Fruit fly (Drosophila melanogaster): ENCODE measurements around the gene CG10646.

The CG10646 gene

dm6 chr3L:12515691-12516455, 12.2 kb upstream of the CG10646 start (continued):
- TF ChIP-seq ATbp (GFP tag; optimal IDR thresholded peaks at IDR 0.05) = peak; percentile 43
- no peak for TF ChIP-seq CG3726 (GFP tag; IDR thresholded peaks at IDR 0.05)
- peak in 1 of 2 experiments; percentile 89 for TF ChIP-seq bsh (GFP tag; optimal IDR thresholded peaks at IDR 0.05)
- no peak for TF ChIP-seq kah (GFP tag; optimal IDR thresholded peaks at IDR 0.05)

dm6 chr3L:12514762-12515215, 11.1 kb upstream of the CG10646 start, which contains the start of the genes sti and tral:
Gene sti, minus strand, starts transcription at chr3L:12514815.
Gene tral, plus strand, starts transcription at chr3L:12515059.
- TF ChIP-seq CG43689 (GFP tag; IDR thresholded peaks at IDR 0.05) (peak; percentile 24; the same call in 1 of the 2 replicates), NC2α (GFP tag; optimal IDR thresholded peaks at IDR 0.05) (peak; percentile 89), CG10462 (GFP tag; optimal IDR thresholded peaks at IDR 0.05) (peak; percentile 85), tll (GFP tag; optimal IDR thresholded peaks at IDR 0.05) (no peak), Camta (GFP tag; optimal IDR thresholded peaks at IDR 0.05) (peak; percentile 91), Doc3 (GFP tag; IDR thresholded peaks at IDR 0.05; ENCODE audit: partially characterized antibody) (no peak), CoRest (tag; optimal IDR thresholded peaks at IDR 0.05) (peak; percentile 89), CG2116 (GFP tag; optimal IDR thresholded peaks at IDR 0.05) (peak; percentile 100), rib (GFP tag; IDR thresholded peaks at IDR 0.05) (peak; percentile 85), dati (GFP tag; IDR thresholded peaks at IDR 0.05) (0 out of 2 replicates have a peak, but pooled peaks have one; percentile 40), Deaf1 (tag; optimal IDR thresholded peaks at IDR 0.05) (peak; percentile 76), shn (GFP tag; optimal IDR thresholded peaks at IDR 0.05) (peak; percentile 92), cas (GFP tag; IDR thresholded peaks at IDR 0.05) (peak; percentile 81; the same call in 1 of the 2 replicates), stwl (tag; optimal IDR thresholded peaks at IDR 0.05) (peak; percentile 86), ash1 (GFP tag; optimal IDR thresholded peaks at IDR 0.05) (peak; percentile 39), ara (GFP tag; IDR thresholded peaks at IDR 0.05) (peak; percentile 87), CG8281 (tag; optimal IDR thresholded peaks at IDR 0.05) (peak; percentile 48), dpn (GFP tag; optimal IDR thresholded peaks at IDR 0.05) (peak; percentile 93 to 96), CG10321 (GFP tag; IDR thresholded peaks at IDR 0.05) (peak; percentile 57), hkb (optimal IDR thresholded peaks at IDR 0.05) (peak; percentile 81), hkb (GFP tag; IDR thresholded peaks at IDR 0.05) (peak; percentile 83), MTF-1 (GFP tag; optimal IDR thresholded peaks at IDR 0.05; ENCODE audit: borderline replicate concordance) (peak; percentile 4), CG15073 (GFP tag; optimal IDR thresholded peaks at IDR 0.05) (no peak), salm (tag; optimal IDR thresholded peaks at IDR 0.05) (peak; percentile 53), CG14014 (GFP tag; IDR thresholded peaks at IDR 0.05) (peak; percentile 87), CG10366 (GFP tag; IDR thresholded peaks at IDR 0.05) (peak; percentile 83), aop (GFP tag; IDR thresholded peaks at IDR 0.05) (0 out of 2 replicates have a peak, but pooled peaks have one; percentile 20), sug (tag; optimal IDR thresholded peaks at IDR 0.05) (peak; percentile 91), D19B (GFP tag; optimal IDR thresholded peaks at IDR 0.05) (peak; percentile 76), Six4 (GFP tag; optimal IDR thresholded peaks at IDR 0.05) (peak; percentile 70), ac (GFP tag; optimal IDR thresholded peaks at IDR 0.05) (peak; percentile 16), tap (tag; optimal IDR thresholded peaks at IDR 0.05) (no peak), cad (GFP tag; optimal IDR thresholded peaks at IDR 0.05) (no peak), schlank (tag; optimal IDR thresholded peaks at IDR 0.05) (peak; percentile 72), insv (GFP tag; optimal IDR thresholded peaks at IDR 0.05) (peak in 1 of 2 experiments; percentile 74), stc (GFP tag; IDR thresholded peaks at IDR 0.05) (peak; percentile 64), bab2 (GFP tag; optimal IDR thresholded peaks at IDR 0.05) (peak; percentile 96), GATAe (GFP tag; conservative IDR thresholded peaks at IDR 0.05) (no peak; the same call in 1 of the 2 replicates), Hey (tag; optimal IDR thresholded peaks at IDR 0.05) (peak; percentile 58), MESR4 (GFP tag; optimal IDR thresholded peaks at IDR 0.05) (peak; percentile 86), NK7.1 (GFP tag; optimal IDR thresholded peaks at IDR 0.05) (peak; percentile 88), tgo (GFP tag; IDR thresholded peaks at IDR 0.05) (peak; percentile 87), CG3163 (GFP tag; optimal IDR thresholded peaks at IDR 0.05) (peak; percentile 82), z (GFP tag; IDR thresholded peaks at IDR 0.05) (no peak)
